Worm (Caenorhabditis elegans) whole organism, young adult: ENCODE data around the gene Y44A6C.1.

Experiments
- F37B4.10 ChIP-seq: fragments of 200-800 bp; sonication (Bioruptor generic); IDR thresholded peaks from 2 replicates; pipeline ENCODE4 v1.3.6; 2022; ENCODE audit warnings: missing genetic modification characterization, missing compliant biosample characterization
- ceh-91 ChIP-seq: fragments of 200-800 bp; sonication (Bioruptor generic); IDR thresholded peaks from 2 replicates; pipeline ENCODE4 v1.3.6; 2022; ENCODE audit warnings: missing genetic modification reagents, missing genetic modification characterization, missing compliant biosample characterization
- lsl-1 ChIP-seq: fragments of 200-800 bp; sonication (Bioruptor generic); optimal IDR thresholded peaks from 2 replicates; lab custom pipeline; 2018; ENCODE audit warnings: mild to moderate bottlenecking, missing genetic modification characterization, moderate library complexity, missing compliant biosample characterization
- nfyb-1 ChIP-seq: fragments of 200-800 bp; sonication (Bioruptor generic); IDR thresholded peaks from 2 replicates; pipeline ENCODE4 v1.3.6; 2022; ENCODE audit warnings: missing genetic modification reagents, missing genetic modification characterization, missing compliant biosample characterization
- unc-62 ChIP-seq: fragments of 150-350 bp; optimal IDR thresholded peaks from 2 replicates; lab custom pipeline; 2014; ENCODE audit warnings: missing biosample characterization, missing genetic modification reagents, missing genetic modification characterization
- xnd-1 ChIP-seq: sonication (generic microtip); optimal IDR thresholded peaks from 2 replicates; lab custom pipeline; 2016; ENCODE audit warnings: missing genotype, missing genetic modification reagents, missing genetic modification characterization, missing compliant biosample characterization

- no peak for TF ChIP-seq ceh-91 (GFP tag; lab: Robert Waterston, UW)
- no peak for TF ChIP-seq unc-62 (GFP tag; lab: Kevin White, UChicago)
- no peak for TF ChIP-seq F37B4.10 (GFP tag; lab: Robert Waterston, UW)
- TF ChIP-seq xnd-1 (tag; lab: Kevin White, UChicago) = no peak
- TF ChIP-seq nfyb-1 (GFP tag; lab: Robert Waterston, UW) = no peak
- TF ChIP-seq lsl-1 (GFP tag; lab: Kevin White, UChicago) = no peak
Measured at ce11 chrV:20698266-20698665, 15.5 kb upstream of the Y44A6C.1 start, which contains the start of gene F53F8.7.
